Fruit fly (Drosophila melanogaster) whole organism: ENCODE measurements around the gene Pp1alpha-96A.

Source experiments
- CG8478 ChIP-seq: fragments of >200 bp; optimal IDR thresholded peaks from 2 replicates; lab custom pipeline; 2018; ENCODE audit warnings: inconsistent platforms
- EcR ChIP-seq, 2 experiments: fragments of >200 bp; optimal IDR thresholded peaks; 2 replicates each; lab custom pipeline; 2017; ENCODE audit warnings: missing biosample characterization in 2 of 2, missing genetic modification characterization in 2 of 2, missing genetic modification reagents in 2 of 2

DNA sequence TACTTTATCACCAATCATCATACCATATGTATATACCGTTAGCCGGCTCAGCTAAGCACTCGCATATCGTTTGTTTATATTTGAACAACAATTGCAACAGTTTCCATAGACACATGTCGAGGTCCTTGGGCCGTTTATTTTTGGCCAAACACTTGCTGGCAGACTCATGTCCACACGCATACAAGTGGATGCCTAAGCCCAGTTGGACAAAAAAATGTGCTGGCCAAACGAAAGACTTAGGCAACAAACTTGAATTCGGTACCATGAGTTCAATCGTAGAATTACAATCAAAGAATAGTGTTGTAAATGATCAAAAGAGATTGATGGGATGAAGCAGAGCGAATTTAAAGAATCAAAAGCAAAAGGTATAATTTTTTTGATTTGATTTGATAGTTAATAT is 5.5 kb downstream of the Pp1alpha-96A start, which contains the start of gene CG13622:
- no peak for TF ChIP-seq CG8478 (lab: Kevin White, UChicago)
- no peak for TF ChIP-seq EcR (GFP tag; optimal IDR thresholded peaks at IDR 0.05; lab: Kevin White, UChicago)
